Fruit fly (Drosophila melanogaster) whole organism, pupa: ENCODE measurements around the gene Swt1.

Experiments used
- CG12605 ChIP-seq: fragments of 200-800 bp; sonication (Bioruptor generic); IDR thresholded peaks from 2 replicates; pipeline ENCODE4 v1.3.6; 2022; ENCODE audit warnings: missing biosample characterization, missing genetic modification characterization
- CG13204 ChIP-seq: fragments of 200-800 bp; sonication (Bioruptor generic); optimal IDR thresholded peaks from 2 replicates; lab custom pipeline; 2018; ENCODE audit warnings: missing biosample characterization, mild to moderate bottlenecking, missing genetic modification characterization, moderate library complexity
- CG14655 ChIP-seq: fragments of 200-800 bp; sonication (Bioruptor generic); optimal IDR thresholded peaks from 3 replicates; lab custom pipeline; 2017; ENCODE audit warnings: mild to moderate bottlenecking, missing biosample characterization, missing genetic modification reagents, missing genetic modification characterization
- CG32121 ChIP-seq: fragments of 200-800 bp; sonication (Bioruptor generic); IDR thresholded peaks from 2 replicates; pipeline ENCODE4 v1.3.6; 2022; ENCODE audit warnings: missing biosample characterization, missing genetic modification characterization
- CG4496 ChIP-seq: fragments of 200-800 bp; sonication (Bioruptor generic); IDR thresholded peaks from 3 replicates; pipeline ENCODE4 v1.3.6; 2022; ENCODE audit warnings: missing biosample characterization, missing genetic modification characterization
- CG8159 ChIP-seq: fragments of 200-800 bp; sonication (Bioruptor generic); optimal IDR thresholded peaks from 3 replicates; lab custom pipeline; 2018; ENCODE audit warnings: missing biosample characterization, mild to moderate bottlenecking, missing genetic modification characterization, moderate library complexity
- CG9948 ChIP-seq: fragments of 200-800 bp; sonication (Bioruptor generic); optimal IDR thresholded peaks from 2 replicates; lab custom pipeline; 2018; ENCODE audit warnings: missing biosample characterization, mild to moderate bottlenecking, missing genetic modification characterization, moderate library complexity
- D1 ChIP-seq: fragments of 200-800 bp; sonication (Bioruptor generic); optimal IDR thresholded peaks from 2 replicates; lab custom pipeline; 2018; ENCODE audit warnings: missing biosample characterization, mild to moderate bottlenecking, missing genetic modification characterization, moderate library complexity
- EcR ChIP-seq: fragments of 200-800 bp; sonication (Bioruptor generic); optimal IDR thresholded peaks from 3 replicates; lab custom pipeline; 2019; ENCODE audit warnings: missing biosample characterization, missing genetic modification characterization, mild to moderate bottlenecking, moderate library complexity, missing genetic modification reagents
- Pif1A ChIP-seq: fragments of 200-800 bp; sonication (Bioruptor generic); optimal IDR thresholded peaks from 3 replicates; lab custom pipeline; 2016; ENCODE audit warnings: missing biosample characterization, missing genetic modification characterization
- Snoo ChIP-seq: fragments of 200-800 bp; sonication (Bioruptor generic); optimal IDR thresholded peaks from 3 replicates; lab custom pipeline; 2017; ENCODE audit warnings: missing biosample characterization, mild to moderate bottlenecking, missing genetic modification characterization, inconsistent platforms
- gl ChIP-seq: fragments of 200-800 bp; sonication (Bioruptor generic); optimal IDR thresholded peaks from 2 replicates; lab custom pipeline; 2018; ENCODE audit warnings: missing biosample characterization, mild to moderate bottlenecking, missing genetic modification characterization

DNA sequence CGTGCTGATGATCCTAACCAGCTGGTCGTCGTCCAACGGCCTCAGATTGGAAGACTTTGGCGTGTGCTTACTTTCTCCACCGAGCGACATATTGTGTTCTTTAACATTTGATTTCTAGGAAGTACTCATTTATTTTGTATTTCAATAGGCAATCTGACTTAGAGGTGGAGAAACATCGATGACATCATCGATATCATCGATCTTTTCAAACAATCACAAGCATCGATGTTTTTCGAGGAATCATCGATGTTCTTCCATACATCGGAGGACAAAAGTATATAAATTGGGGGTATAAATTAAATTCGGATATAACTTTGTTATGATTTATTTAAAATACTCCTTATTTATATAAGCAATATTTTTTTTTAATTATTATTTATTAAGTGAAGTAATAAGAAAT is at the start of gene Swt1:
- TF ChIP-seq CG4496 (GFP tag; lab: Robert Waterston, UW) = no peak
- no peak for TF ChIP-seq D1 (tag; lab: Kevin White, UChicago)
- no peak for TF ChIP-seq CG9948
- no peak for TF ChIP-seq CG8159 (tag; lab: Kevin White, UChicago)
- no peak for TF ChIP-seq Pif1A (GFP tag; lab: Kevin White, UChicago)
- no peak for TF ChIP-seq EcR (GFP tag; lab: Kevin White, UChicago)
- no peak for TF ChIP-seq Snoo
- TF ChIP-seq gl (tag; lab: Kevin White, UChicago) = no peak
- no peak for TF ChIP-seq CG32121 (GFP tag; lab: Robert Waterston, UW)
- no peak for TF ChIP-seq CG13204 (GFP tag; lab: Kevin White, UChicago)
- no peak for TF ChIP-seq CG14655 (GFP tag; lab: Kevin White, UChicago)
- no peak for TF ChIP-seq CG12605 (GFP tag; lab: Robert Waterston, UW)
